Fruit fly (Drosophila melanogaster): ENCODE measurements around the gene Myc.

Myc gene

DNA sequence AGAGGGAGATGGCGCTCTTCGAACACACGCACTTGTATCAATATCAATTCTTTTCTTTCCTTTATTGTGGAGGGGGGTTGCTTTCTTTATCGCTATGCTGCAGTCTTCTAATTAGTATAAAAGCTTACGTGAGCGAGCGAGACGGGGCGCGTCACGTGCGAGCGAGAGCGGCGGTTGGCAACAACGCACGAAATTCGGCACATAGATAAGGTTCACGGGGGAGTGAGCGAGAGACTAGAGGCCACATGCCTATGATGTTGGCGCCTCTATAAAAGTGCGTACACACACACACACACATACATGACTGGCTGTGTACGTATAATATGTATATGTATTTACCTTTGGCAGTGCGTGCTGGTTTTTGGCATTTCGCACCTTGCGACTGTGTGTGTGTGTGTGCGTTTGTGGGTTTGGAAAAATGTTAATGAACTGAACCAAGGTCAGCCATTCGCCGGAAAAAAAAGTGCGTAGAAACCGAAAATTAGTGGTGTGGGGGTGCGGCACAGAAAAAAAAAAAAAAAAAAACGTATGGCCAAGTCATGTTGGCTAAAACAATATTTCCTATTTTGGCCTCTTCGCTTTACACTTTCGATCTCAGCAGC, 5.6 kb downstream of the Myc start (continued):
- TF ChIP-seq CHES-1-like (GFP tag; optimal IDR thresholded peaks at IDR 0.05) (peak; percentile 2), pho (GFP tag; optimal IDR thresholded peaks at IDR 0.05) (peak; percentile 13), HLH3B (GFP tag; IDR thresholded peaks at IDR 0.05) (no peak), CG3726 (GFP tag; IDR thresholded peaks at IDR 0.05) (no peak), nerfin-1 (tag; optimal IDR thresholded peaks at IDR 0.05) (peak; percentile 13), CG1832 (GFP tag; optimal IDR thresholded peaks at IDR 0.05) (peak; percentile 89), ranshi (GFP tag; IDR thresholded peaks at IDR 0.05) (no peak), Neu2 (GFP tag; optimal IDR thresholded peaks at IDR 0.05; ENCODE audit: borderline replicate concordance) (no peak), CG2678 (tag; optimal IDR thresholded peaks at IDR 0.05) (no peak), CG15696 (tag; optimal IDR thresholded peaks at IDR 0.05) (no peak), CG3847 (GFP tag; IDR thresholded peaks at IDR 0.05) (no peak), sens-2 (GFP tag; IDR thresholded peaks at IDR 0.05) (no peak), Pdp1 (GFP tag; optimal IDR thresholded peaks at IDR 0.05) (peak in 1 of 2 experiments; percentile 28), eve (GFP tag; optimal IDR thresholded peaks at IDR 0.05) (no peak), CG13424 (tag; optimal IDR thresholded peaks at IDR 0.05) (no peak), CG6791 (GFP tag; IDR thresholded peaks at IDR 0.05; ENCODE audit: partially characterized antibody) (no peak), CG10321 (GFP tag; IDR thresholded peaks at IDR 0.05) (peak; percentile 77), gfzf (GFP tag; optimal IDR thresholded peaks at IDR 0.05) (no peak), CG32767 (GFP tag; IDR thresholded peaks at IDR 0.05) (peak; percentile 30; the same call in 1 of the 2 replicates), stwl (tag; optimal IDR thresholded peaks at IDR 0.05) (no peak), CG13624 (GFP tag; optimal IDR thresholded peaks at IDR 0.05) (peak; percentile 72), az2 (GFP tag; optimal IDR thresholded peaks at IDR 0.05) (no peak), CG7963 (GFP tag; IDR thresholded peaks at IDR 0.05; ENCODE audit: partially characterized antibody) (no peak), ab (GFP tag; optimal IDR thresholded peaks at IDR 0.05) (no peak), bbx (GFP tag; IDR thresholded peaks at IDR 0.05; ENCODE audit: partially characterized antibody) (no peak), CG15073 (GFP tag; optimal IDR thresholded peaks at IDR 0.05) (no peak), Vsx1 (GFP tag; optimal IDR thresholded peaks at IDR 0.05) (no peak), Doc3 (GFP tag; IDR thresholded peaks at IDR 0.05; ENCODE audit: partially characterized antibody) (no peak), CG8388 (GFP tag; optimal IDR thresholded peaks at IDR 0.05) (no peak), CG12155 (GFP tag; optimal IDR thresholded peaks at IDR 0.05) (no peak), CG7786 (GFP tag; optimal IDR thresholded peaks at IDR 0.05) (no peak), CG34224 (GFP tag; IDR thresholded peaks at IDR 0.05; ENCODE audit: partially characterized antibody) (no peak), Stat92E (GFP tag; optimal IDR thresholded peaks at IDR 0.05) (peak in 1 of 3 experiments; percentile 37), Hmr (GFP tag; optimal IDR thresholded peaks at IDR 0.05) (peak; percentile 29), D (optimal IDR thresholded peaks at IDR 0.05) (no peak), D (GFP tag; optimal IDR thresholded peaks at IDR 0.05) (no peak), B-H2 (GFP tag; optimal IDR thresholded peaks at IDR 0.05) (peak; percentile 9), Chrac-16 (GFP tag; optimal IDR thresholded peaks at IDR 0.05) (no peak), CG13894 (tag; optimal IDR thresholded peaks at IDR 0.05) (peak; percentile 58), lbe (GFP tag; optimal IDR thresholded peaks at IDR 0.05) (no peak), unpg (GFP tag; optimal IDR thresholded peaks at IDR 0.05) (no peak), CG11504 (tag; optimal IDR thresholded peaks at IDR 0.05) (peak; percentile 68), CG3995 (GFP tag; optimal IDR thresholded peaks at IDR 0.05) (no peak), CG2202 (tag; optimal IDR thresholded peaks at IDR 0.05) (no peak), ERR (GFP tag; optimal IDR thresholded peaks at IDR 0.05) (peak; percentile 28), hth (optimal IDR thresholded peaks at IDR 0.05) (no peak), abd-A (tag; optimal IDR thresholded peaks at IDR 0.05) (peak; percentile 89), CG13296 (GFP tag; optimal IDR thresholded peaks at IDR 0.05) (no peak), Nf-YB (GFP tag; optimal IDR thresholded peaks at IDR 0.05) (peak; percentile 18)
